Fruit fly (Drosophila melanogaster): ENCODE measurements around the gene Dyro.

Dyro gene

DNA sequence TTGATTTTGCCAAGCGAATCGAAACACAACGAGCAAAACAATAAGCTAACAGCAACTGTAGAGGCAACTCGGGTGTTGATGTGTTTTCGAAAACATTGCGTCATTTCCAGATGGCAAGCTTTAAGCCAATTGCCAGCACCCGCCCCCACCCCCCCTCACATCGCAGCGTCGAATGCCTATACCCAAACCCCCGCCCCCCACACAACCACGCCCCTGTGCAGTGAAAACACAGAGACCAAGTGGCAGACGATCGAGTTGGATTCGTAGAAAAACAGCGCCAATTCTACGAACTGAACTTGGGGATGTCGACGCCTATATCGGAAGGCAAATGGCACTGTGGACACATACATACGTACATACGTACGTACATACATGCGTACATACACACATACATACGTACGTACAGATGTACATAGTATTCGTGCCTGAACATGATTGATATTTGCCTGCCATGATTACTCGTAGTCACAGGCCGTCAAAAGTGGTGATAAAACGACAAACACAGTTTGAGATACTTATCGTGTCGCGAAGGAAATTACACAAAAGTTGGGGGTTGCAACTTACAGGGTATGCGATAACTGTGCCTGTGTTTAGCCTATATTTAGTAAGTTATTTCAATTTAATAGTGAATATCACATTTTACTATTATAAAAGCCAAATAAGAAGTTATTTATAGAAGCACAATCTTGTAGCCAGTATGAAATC, 10.0 kb downstream of the Dyro start (continued):
- TF ChIP-seq CG15514 (GFP tag; optimal IDR thresholded peaks at IDR 0.05) (peak; percentile 6), Ptx1 (GFP tag; IDR thresholded peaks at IDR 0.05) (no peak), CG6791 (GFP tag; IDR thresholded peaks at IDR 0.05; ENCODE audit: partially characterized antibody) (peak; percentile 72; the same call in 2 of the 3 replicates), crol (GFP tag; IDR thresholded peaks at IDR 0.05) (peak; percentile 92), chinmo (GFP tag; IDR thresholded peaks at IDR 0.05; ENCODE audit: partially characterized antibody) (peak; percentile 67; the same call in 2 of the 4 replicates), cwo (GFP tag; optimal IDR thresholded peaks at IDR 0.05) (peak; percentile 10), CG16863 (GFP tag; optimal IDR thresholded peaks at IDR 0.05) (no peak), CG7987 (GFP tag; optimal IDR thresholded peaks at IDR 0.05) (peak; percentile 8), CG32767 (GFP tag; IDR thresholded peaks at IDR 0.05) (0 out of 2 replicates have a peak, but pooled peaks have one; percentile 20), CG1832 (GFP tag; optimal IDR thresholded peaks at IDR 0.05) (no peak), Hmr (GFP tag; optimal IDR thresholded peaks at IDR 0.05) (peak; percentile 38), Sox100B (GFP tag; optimal IDR thresholded peaks at IDR 0.05) (no peak), rib (GFP tag; IDR thresholded peaks at IDR 0.05) (peak; percentile 64; the same call in 1 of the 2 replicates), CG10959 (GFP tag; IDR thresholded peaks at IDR 0.05) (no peak), CG15479 (GFP tag; optimal IDR thresholded peaks at IDR 0.05) (peak; percentile 62), CG11696 (GFP tag; IDR thresholded peaks at IDR 0.05) (no peak), CG4360 (GFP tag; IDR thresholded peaks at IDR 0.05) (0 out of 2 replicates have a peak, but pooled peaks have one; percentile 7), Nf-YC (tag; optimal IDR thresholded peaks at IDR 0.05) (peak; percentile 72), CG12659 (GFP tag; optimal IDR thresholded peaks at IDR 0.05) (peak; percentile 9), CG14860 (GFP tag; IDR thresholded peaks at IDR 0.05; ENCODE audit: partially characterized antibody) (peak; percentile 60), CG30431 (GFP tag; optimal IDR thresholded peaks at IDR 0.05) (no peak), CG9932 (GFP tag; IDR thresholded peaks at IDR 0.05) (peak; percentile 64), grn (GFP tag; optimal IDR thresholded peaks at IDR 0.05) (peak; percentile 85), p53 (GFP tag; optimal IDR thresholded peaks at IDR 0.05) (peak; percentile 10), Dad (GFP tag; optimal IDR thresholded peaks at IDR 0.05) (no peak), Nf-YB (GFP tag; optimal IDR thresholded peaks at IDR 0.05) (no peak), CG10654 (GFP tag; optimal IDR thresholded peaks at IDR 0.05) (no peak), lab (GFP tag; optimal IDR thresholded peaks at IDR 0.05) (peak; percentile 32), CG18011 (GFP tag; optimal IDR thresholded peaks at IDR 0.05) (no peak), zen2 (GFP tag; IDR thresholded peaks at IDR 0.05; ENCODE audit: partially characterized antibody) (no peak), otp (GFP tag; IDR thresholded peaks at IDR 0.05) (no peak), pros (GFP tag; optimal IDR thresholded peaks at IDR 0.05) (peak; percentile 18), CG6175 (GFP tag; IDR thresholded peaks at IDR 0.05) (peak; percentile 93), Dbx (GFP tag; IDR thresholded peaks at IDR 0.05) (peak; percentile 55; the same call in 1 of the 3 replicates), sug (tag; optimal IDR thresholded peaks at IDR 0.05) (peak; percentile 69), pfk (GFP tag; optimal IDR thresholded peaks at IDR 0.05) (no peak), CG11456 (GFP tag; IDR thresholded peaks at IDR 0.05) (peak; percentile 47; the same call in 1 of the 3 replicates), CrebB (tag; optimal IDR thresholded peaks at IDR 0.05) (peak; percentile 45), HLHmδ (GFP tag; optimal IDR thresholded peaks at IDR 0.05) (no peak), CG10543 (GFP tag; optimal IDR thresholded peaks at IDR 0.05) (peak; percentile 87), cg (GFP tag; optimal IDR thresholded peaks at IDR 0.05) (peak; percentile 32), CG3847 (GFP tag; IDR thresholded peaks at IDR 0.05) (peak; percentile 30; the same call in 1 of the 2 replicates), HmgZ (tag; optimal IDR thresholded peaks at IDR 0.05) (peak; percentile 48), abd-A (tag; optimal IDR thresholded peaks at IDR 0.05) (peak; percentile 16), tgo (GFP tag; IDR thresholded peaks at IDR 0.05) (0 out of 3 replicates have a peak, but pooled peaks have one; percentile 12), caup (GFP tag; optimal IDR thresholded peaks at IDR 0.05; ENCODE audit: severe bottlenecking) (no peak), CG8290 (GFP tag; optimal IDR thresholded peaks at IDR 0.05) (no peak), CG8290 (tag; optimal IDR thresholded peaks at IDR 0.05) (peak in 1 of 2 experiments; percentile 84)

Data from whole organism, embryonic.